Worm (Caenorhabditis elegans) whole organism, L1 larva: ENCODE measurements around the gene rabn-5.
A peak's percentile ranks its signal among the peaks of the same experiment; 100 is the strongest.

Source experiments
- F16B12.6 ChIP-seq: fragments of 150-350 bp; optimal IDR thresholded peaks from 2 replicates; lab custom pipeline; 2014; ENCODE audit warnings: missing biosample characterization, missing genetic modification characterization
- aha-1 ChIP-seq: fragments of 150-350 bp; optimal IDR thresholded peaks from 2 replicates; lab custom pipeline; 2014; ENCODE audit warnings: missing biosample characterization, missing genetic modification characterization
- alr-1 ChIP-seq: fragments of 200-800 bp; sonication (Bioruptor generic); optimal IDR thresholded peaks from 2 replicates; lab custom pipeline; 2018; ENCODE audit warnings: borderline replicate concordance, mild to moderate bottlenecking, missing genetic modification characterization, missing compliant biosample characterization
- aly-2 ChIP-seq: fragments of 150-350 bp; optimal IDR thresholded peaks from 2 replicates; lab custom pipeline; 2014; ENCODE audit warnings: missing biosample characterization, missing genetic modification characterization
- ceh-8 ChIP-seq: fragments of 200-800 bp; sonication (Bioruptor generic); optimal IDR thresholded peaks from 2 replicates; lab custom pipeline; 2018; ENCODE audit warnings: mild to moderate bottlenecking, missing genetic modification characterization, moderate library complexity, missing compliant biosample characterization
- ceh-88 ChIP-seq: fragments of 200-800 bp; sonication (Bioruptor generic); IDR thresholded peaks from 2 replicates; pipeline ENCODE4 v1.3.6; 2022; ENCODE audit warnings: missing genetic modification characterization, missing compliant biosample characterization
- ceh-90 ChIP-seq: sonication (generic microtip); optimal IDR thresholded peaks from 2 replicates; lab custom pipeline; 2016; ENCODE audit warnings: missing genetic modification characterization, missing compliant biosample characterization
- dpl-1 ChIP-seq, 3 experiments: fragments of 150-350 bp in 2 of 3; sonication (generic microtip) in 1 of 3; optimal IDR thresholded peaks; 2 replicates each; lab custom pipeline; 2014 to 2017; ENCODE audit warnings: missing biosample characterization in 3 of 3, missing genetic modification characterization in 3 of 3, missing genetic modification reagents in 3 of 3
- efl-1 ChIP-seq, 4 experiments: fragments of 150-350 bp; optimal IDR thresholded peaks in 3 of 4; peaks in 1 of 4; 1 replicate in 1 of 4; 2 replicates in 3 of 4; lab custom pipeline; 2014; ENCODE audit warnings: missing biosample characterization in 2 of 4, missing genetic modification characterization in 2 of 4, missing genetic modification reagents in 2 of 4
- efl-3 ChIP-seq: fragments of 200-800 bp; sonication (Bioruptor generic); optimal IDR thresholded peaks from 2 replicates; lab custom pipeline; 2018; ENCODE audit warnings: mild to moderate bottlenecking, missing genetic modification characterization, missing compliant biosample characterization
- elt-2 ChIP-seq: sonication (generic microtip); optimal IDR thresholded peaks from 2 replicates; lab custom pipeline; 2016; ENCODE audit warnings: missing genetic modification characterization, mild to moderate bottlenecking, inconsistent platforms, missing compliant biosample characterization, missing genetic modification reagents
- elt-3 ChIP-seq, 6 experiments: fragments of 150-350 bp in 1 of 6; sonication (generic microtip); optimal IDR thresholded peaks; 2 replicates each; lab custom pipeline; 2017 to 2018; ENCODE audit warnings: missing biosample characterization in 6 of 6, missing genetic modification characterization in 6 of 6, inconsistent platforms in 1 of 6
- ets-5 ChIP-seq: fragments of 200-800 bp; sonication (Bioruptor generic); IDR thresholded peaks from 2 replicates; pipeline ENCODE4 v1.3.6; 2022; ENCODE audit warnings: missing genetic modification characterization, missing compliant biosample characterization
- fkh-8 ChIP-seq: sonication (generic microtip); optimal IDR thresholded peaks from 2 replicates; lab custom pipeline; 2016; ENCODE audit warnings: mild to moderate bottlenecking, missing genetic modification characterization, missing compliant biosample characterization
- grh-1 ChIP-seq: fragments of 200-800 bp; sonication (Bioruptor generic); IDR thresholded peaks from 2 replicates; pipeline ENCODE4 v1.3.6; 2022; ENCODE audit warnings: missing genetic modification reagents, missing genetic modification characterization, missing compliant biosample characterization
- hlh-17 ChIP-seq: fragments of 200-800 bp; sonication (Bioruptor generic); optimal IDR thresholded peaks from 2 replicates; lab custom pipeline; 2018; ENCODE audit warnings: missing genetic modification characterization, mild to moderate bottlenecking, missing compliant biosample characterization, moderate library complexity, borderline replicate concordance
- hlh-4 ChIP-seq: sonication (generic microtip); optimal IDR thresholded peaks from 2 replicates; lab custom pipeline; 2016; ENCODE audit warnings: mild to moderate bottlenecking, missing genetic modification characterization, missing compliant biosample characterization
- hpl-2 ChIP-seq: fragments of 150-350 bp; optimal IDR thresholded peaks from 2 replicates; lab custom pipeline; 2014; ENCODE audit warnings: missing biosample characterization, missing genetic modification reagents, missing genetic modification characterization
- lin-14 ChIP-seq: fragments of 200-800 bp; sonication (Bioruptor generic); optimal IDR thresholded peaks from 2 replicates; lab custom pipeline; 2018; ENCODE audit warnings: mild to moderate bottlenecking, missing genetic modification characterization, moderate library complexity, missing compliant biosample characterization
- lin-35 ChIP-seq, 2 experiments: fragments of 150-350 bp; optimal IDR thresholded peaks; 2 replicates each; lab custom pipeline; 2014; ENCODE audit warnings: missing biosample characterization in 2 of 2, missing genetic modification characterization in 2 of 2, missing genetic modification reagents in 2 of 2
- lir-3 ChIP-seq: sonication (generic microtip); optimal IDR thresholded peaks from 2 replicates; lab custom pipeline; 2016; ENCODE audit warnings: mild to moderate bottlenecking, missing genetic modification characterization, moderate library complexity, missing compliant biosample characterization; ENCODE audit not compliant: poor library complexity
- mab-9 ChIP-seq: fragments of 200-800 bp; sonication (Bioruptor generic); IDR thresholded peaks from 2 replicates; pipeline ENCODE4 v1.3.6; 2022; ENCODE audit warnings: missing genetic modification reagents, missing genetic modification characterization, missing compliant biosample characterization
- mep-1 ChIP-seq: fragments of 150-350 bp; optimal IDR thresholded peaks from 2 replicates; lab custom pipeline; 2014; ENCODE audit warnings: missing biosample characterization, missing genetic modification characterization
- nhr-11 ChIP-seq: fragments of 150-350 bp; optimal IDR thresholded peaks from 2 replicates; lab custom pipeline; 2014; ENCODE audit warnings: missing biosample characterization, missing genetic modification characterization
- nhr-12 ChIP-seq: sonication (generic microtip); optimal IDR thresholded peaks from 2 replicates; lab custom pipeline; 2017; ENCODE audit warnings: missing biosample characterization, missing genetic modification characterization
- nhr-19 ChIP-seq: fragments of 200-800 bp; sonication (Bioruptor generic); conservative IDR thresholded peaks from 2 replicates; pipeline ENCODE4 v1.3.6; 2022; ENCODE audit warnings: missing genetic modification characterization, missing compliant biosample characterization
- nhr-20 ChIP-seq: sonication (generic microtip); optimal IDR thresholded peaks from 2 replicates; lab custom pipeline; 2016; ENCODE audit warnings: mild to moderate bottlenecking, missing genetic modification characterization, missing compliant biosample characterization
- nhr-28 ChIP-seq: fragments of 150-350 bp; optimal IDR thresholded peaks from 2 replicates; lab custom pipeline; 2014; ENCODE audit warnings: missing biosample characterization, missing genetic modification characterization
- nhr-71 ChIP-seq: sonication (generic microtip); optimal IDR thresholded peaks from 2 replicates; lab custom pipeline; 2016; ENCODE audit warnings: mild to moderate bottlenecking, missing genetic modification characterization, moderate library complexity, missing compliant biosample characterization
- nhr-76 ChIP-seq: sonication (generic microtip); optimal IDR thresholded peaks from 2 replicates; lab custom pipeline; 2017; ENCODE audit warnings: missing biosample characterization, missing genetic modification characterization
- pag-3 ChIP-seq: sonication (generic microtip); optimal IDR thresholded peaks from 2 replicates; lab custom pipeline; 2017; ENCODE audit warnings: missing genetic modification characterization, mild to moderate bottlenecking, missing compliant biosample characterization, antibody characterized with exemption, borderline replicate concordance; ENCODE audit not compliant: insufficient read depth
- pqm-1 ChIP-seq: sonication (generic microtip); optimal IDR thresholded peaks from 3 replicates; lab custom pipeline; 2017; ENCODE audit warnings: missing biosample characterization, missing genetic modification characterization
- rnt-1 ChIP-seq: sonication (generic microtip); optimal IDR thresholded peaks from 2 replicates; lab custom pipeline; 2016; ENCODE audit warnings: mild to moderate bottlenecking, missing genetic modification characterization, moderate library complexity, missing compliant biosample characterization
- snpc-4 ChIP-seq: fragments of 150-350 bp; optimal IDR thresholded peaks from 2 replicates; lab custom pipeline; 2014; ENCODE audit warnings: missing biosample characterization, missing genetic modification characterization
- snu-23 ChIP-seq: sonication (generic microtip); optimal IDR thresholded peaks from 2 replicates; lab custom pipeline; 2016; ENCODE audit warnings: missing genetic modification characterization, missing compliant biosample characterization
- sox-4 ChIP-seq: sonication (generic microtip); optimal IDR thresholded peaks from 2 replicates; lab custom pipeline; 2016; ENCODE audit warnings: missing genetic modification characterization, missing compliant biosample characterization
- sptf-1 ChIP-seq: fragments of 150-350 bp; optimal IDR thresholded peaks from 2 replicates; lab custom pipeline; 2014; ENCODE audit warnings: missing biosample characterization, missing genetic modification characterization
- swsn-7 ChIP-seq: sonication (generic microtip); optimal IDR thresholded peaks from 2 replicates; lab custom pipeline; 2016; ENCODE audit warnings: missing genetic modification characterization, missing compliant biosample characterization
- tbx-2 ChIP-seq: sonication (generic microtip); optimal IDR thresholded peaks from 2 replicates; lab custom pipeline; 2016; ENCODE audit warnings: missing genetic modification characterization, missing compliant biosample characterization
- tlp-1 ChIP-seq: fragments of 150-350 bp; optimal IDR thresholded peaks from 2 replicates; lab custom pipeline; 2014; ENCODE audit warnings: missing biosample characterization, missing genetic modification characterization
- unc-130 ChIP-seq: fragments of 150-350 bp; optimal IDR thresholded peaks from 2 replicates; lab custom pipeline; 2017; ENCODE audit warnings: missing biosample characterization, missing genetic modification characterization, inconsistent platforms
- unc-62 ChIP-seq: fragments of 150-350 bp; optimal IDR thresholded peaks from 2 replicates; lab custom pipeline; 2014; ENCODE audit warnings: missing biosample characterization, missing genetic modification reagents, missing genetic modification characterization
- xbp-1 ChIP-seq: sonication (generic microtip); optimal IDR thresholded peaks from 2 replicates; lab custom pipeline; 2016; ENCODE audit warnings: missing genetic modification characterization, missing compliant biosample characterization
- zag-1 ChIP-seq: fragments of 150-350 bp; optimal IDR thresholded peaks from 2 replicates; lab custom pipeline; 2014; ENCODE audit warnings: missing biosample characterization, missing genetic modification characterization
- zip-4 ChIP-seq: fragments of 200-800 bp; sonication (Bioruptor generic); optimal IDR thresholded peaks from 2 replicates; lab custom pipeline; 2018; ENCODE audit warnings: mild to moderate bottlenecking, missing genetic modification characterization, moderate library complexity, missing compliant biosample characterization
- ztf-11 ChIP-seq, 2 experiments: sonication (generic microtip); optimal IDR thresholded peaks; 2 replicates each; lab custom pipeline; 2016 to 2017; ENCODE audit warnings: missing genetic modification characterization in 2 of 2, missing biosample characterization in 1 of 2, missing compliant biosample characterization in 1 of 2
- ztf-4 ChIP-seq: fragments of 150-350 bp; optimal IDR thresholded peaks from 2 replicates; lab custom pipeline; 2014; ENCODE audit warnings: missing biosample characterization, missing genetic modification characterization

Gene rabn-5

DNA sequence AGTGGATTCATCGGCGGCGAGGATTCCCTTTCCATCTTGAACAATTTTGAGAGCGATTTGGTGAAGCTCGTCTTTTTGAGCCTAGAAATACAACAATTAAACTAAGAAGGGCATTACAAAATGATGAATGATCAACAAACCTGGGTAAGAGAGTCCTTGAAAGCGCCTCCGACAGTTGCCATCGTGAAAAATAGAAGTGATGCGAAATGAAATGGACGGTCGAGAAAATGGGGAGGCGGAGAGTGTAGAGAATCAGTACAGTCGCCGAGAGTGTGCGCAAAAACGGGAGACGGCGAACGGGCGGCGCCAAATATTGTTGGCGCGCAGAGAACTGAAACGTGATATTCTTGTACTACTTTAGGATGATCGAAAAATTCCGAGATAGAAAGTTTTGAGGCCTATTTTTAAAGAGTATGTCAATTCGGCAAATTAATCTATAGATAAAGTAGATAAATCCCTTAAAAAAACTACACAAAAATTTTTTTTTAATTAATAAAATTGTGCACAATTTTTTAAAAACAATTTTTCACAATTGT is 11.9 kb downstream of the rabn-5 start, which contains the start of gene aldo-2 (continued):
- peak; percentile 22 for TF ChIP-seq tbx-2 (tag; lab: Kevin White, UChicago)
- no peak for TF ChIP-seq sptf-1 (tag; lab: Kevin White, UChicago)
- no peak for TF ChIP-seq zip-4
- no peak for TF ChIP-seq hlh-4
- TF ChIP-seq ztf-11 (tag; optimal IDR thresholded peaks at IDR 0.05; lab: Kevin White, UChicago) = no peak
- TF ChIP-seq ets-5 = no peak
- TF ChIP-seq hlh-17 = no peak
- peak; percentile 22 to 30 for TF ChIP-seq efl-1 (optimal IDR thresholded peaks at IDR 0.05; lab: Kevin White, UChicago)
- peak in 1 of 2 experiments; percentile 92 for TF ChIP-seq efl-1 (GFP tag; optimal IDR thresholded peaks at IDR 0.05 in 1 of 2; lab: Kevin White, UChicago)
- no peak for TF ChIP-seq rnt-1 (tag; lab: Kevin White, UChicago)
- TF ChIP-seq elt-3 (tag; optimal IDR thresholded peaks at IDR 0.05; lab: Kevin White, UChicago) = peak in 1 of 6 experiments; percentile 30
- TF ChIP-seq ztf-4 (tag; lab: Kevin White, UChicago) = no peak
- TF ChIP-seq efl-3 (GFP tag; lab: Kevin White, UChicago) = no peak
- TF ChIP-seq snpc-4 = no peak
- no peak for TF ChIP-seq zag-1 (tag; lab: Kevin White, UChicago)
- no peak for TF ChIP-seq ceh-90
- TF ChIP-seq pag-3 (tag; lab: Kevin White, UChicago) = no peak
- TF ChIP-seq F16B12.6 (tag; lab: Kevin White, UChicago) = no peak
- TF ChIP-seq sox-4 (tag; lab: Kevin White, UChicago) = no peak
- TF ChIP-seq ceh-88 (GFP tag; lab: Robert Waterston, UW) = no peak
- 0 out of 2 replicates have a peak, but pooled peaks have one; percentile 5 for TF ChIP-seq grh-1
- TF ChIP-seq nhr-71 (tag; lab: Kevin White, UChicago) = peak; percentile 11
- TF ChIP-seq dpl-1 (GFP tag; optimal IDR thresholded peaks at IDR 0.05; lab: Kevin White, UChicago) = peak in 2 of 3 experiments; percentile 22 to 33
- TF ChIP-seq nhr-11 (tag; lab: Kevin White, UChicago) = no peak
- TF ChIP-seq aha-1 (tag; lab: Kevin White, UChicago) = no peak
- TF ChIP-seq mab-9 (GFP tag; lab: Robert Waterston, UW) = no peak
- TF ChIP-seq unc-62 (GFP tag; lab: Kevin White, UChicago) = no peak
- no peak for TF ChIP-seq xbp-1 (tag; lab: Kevin White, UChicago)
- TF ChIP-seq nhr-12 (tag; lab: Kevin White, UChicago) = no peak
- TF ChIP-seq tlp-1 (tag; lab: Kevin White, UChicago) = no peak
- peak; percentile 76 for TF ChIP-seq lin-14 (GFP tag; lab: Kevin White, UChicago)
- TF ChIP-seq, all 84 proteins: peak for 20

DNA sequence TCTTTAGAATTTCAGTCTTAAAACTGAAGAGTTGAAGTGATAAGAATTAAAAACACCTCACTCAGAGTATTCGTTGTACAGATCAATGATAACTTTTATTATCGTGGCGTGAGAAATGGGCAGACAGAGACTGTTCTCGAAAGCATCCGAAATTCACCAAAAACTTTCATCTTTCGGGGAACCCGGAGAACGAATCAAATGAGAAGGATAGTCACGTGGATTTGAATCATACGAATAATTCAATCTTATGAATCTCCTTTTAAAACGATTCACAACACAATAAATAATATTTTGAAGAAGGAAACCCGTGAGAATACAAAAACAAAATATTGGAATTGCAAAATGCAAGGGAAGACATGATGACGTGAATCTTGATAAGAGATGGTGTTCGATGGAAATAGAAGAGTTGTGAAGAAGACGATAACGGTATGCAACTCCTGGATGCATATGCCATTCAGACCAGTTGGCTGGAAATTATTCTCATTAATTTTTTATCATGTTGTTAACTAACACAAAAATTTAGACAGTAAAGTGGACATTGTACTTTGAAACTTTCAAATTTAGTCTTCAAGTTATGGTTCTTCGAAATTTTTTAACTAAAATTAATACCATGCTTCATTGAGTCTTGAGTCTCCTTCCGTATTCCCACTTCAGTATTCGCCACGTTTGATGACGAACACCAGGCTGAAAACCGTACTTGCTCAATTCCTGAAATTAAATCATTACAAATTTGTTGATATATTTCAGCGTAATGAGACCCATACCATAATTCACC is 12.7 kb downstream of the rabn-5 start:
- TF ChIP-seq ets-5 (no peak), efl-1 (optimal IDR thresholded peaks at IDR 0.05; lab: Kevin White, UChicago) (no peak), efl-1 (GFP tag; optimal IDR thresholded peaks at IDR 0.05 in 1 of 2; lab: Kevin White, UChicago) (peak in 1 of 2 experiments; percentile 78), unc-130 (tag; lab: Kevin White, UChicago) (no peak), hpl-2 (GFP tag; lab: Kevin White, UChicago) (no peak), nhr-20 (tag; lab: Kevin White, UChicago) (peak; percentile 63), ceh-90 (no peak), snu-23 (GFP tag; lab: Kevin White, UChicago) (peak; percentile 65), mep-1 (tag; lab: Kevin White, UChicago) (peak; percentile 21), elt-3 (tag; optimal IDR thresholded peaks at IDR 0.05; lab: Kevin White, UChicago) (peak in 4 of 6 experiments; percentile 10 to 61 (median 28)), nhr-76 (no peak), nhr-19 (peak; percentile 27), aly-2 (tag; lab: Kevin White, UChicago) (no peak), alr-1 (tag; lab: Kevin White, UChicago) (no peak), nhr-71 (tag; lab: Kevin White, UChicago) (peak; percentile 73), nhr-28 (no peak), fkh-8 (tag; lab: Kevin White, UChicago) (no peak), aha-1 (tag; lab: Kevin White, UChicago) (no peak), tbx-2 (tag; lab: Kevin White, UChicago) (no peak), mab-9 (GFP tag; lab: Robert Waterston, UW) (no peak), pqm-1 (tag; lab: Kevin White, UChicago) (no peak), hlh-17 (no peak), lin-35 (GFP tag; optimal IDR thresholded peaks at IDR 0.05; lab: Kevin White, UChicago) (peak in 1 of 2 experiments; percentile 62), ceh-8 (no peak), elt-2 (tag; lab: Kevin White, UChicago) (peak; percentile 38), lir-3 (tag; lab: Kevin White, UChicago) (no peak), swsn-7 (tag; lab: Kevin White, UChicago) (no peak), lin-14 (GFP tag; lab: Kevin White, UChicago) (peak; percentile 31)
